Fruit fly (Drosophila melanogaster) Kc167 (cell line): ENCODE measurements around the gene frtz.

ENCODE experiments used
- Myc ChIP-seq: fragments of >200 bp; optimal IDR thresholded peaks from 2 replicates; lab custom pipeline; 2017; ENCODE audit warnings: missing external identifiers
- Sin3A ChIP-seq: fragments of >200 bp; optimal IDR thresholded peaks from 2 replicates; lab custom pipeline; 2018; ENCODE audit warnings: missing external identifiers
- h ChIP-seq: fragments of >200 bp; optimal IDR thresholded peaks from 3 replicates; lab custom pipeline; 2018; ENCODE audit warnings: missing external identifiers
- insv ChIP-seq: fragments of >200 bp; optimal IDR thresholded peaks from 3 replicates; lab custom pipeline; 2018; ENCODE audit warnings: missing external identifiers
- psq ChIP-seq: fragments of >200 bp; optimal IDR thresholded peaks from 2 replicates; lab custom pipeline; 2017; ENCODE audit warnings: missing external identifiers

dm6 chr2L:1751953-1752352 is 36.3 kb upstream of the frtz start, which contains the start of the genes CG17712 and CG17648:
- TF ChIP-seq h (lab: Kevin White, UChicago) (no peak), insv (lab: Kevin White, UChicago) (no peak), psq (no peak), Myc (lab: Kevin White, UChicago) (no peak), Sin3A (lab: Kevin White, UChicago) (no peak)
